Fruit fly (Drosophila melanogaster) whole organism, embryonic: ENCODE data around the gene CG13315.
A peak's percentile ranks its signal among the peaks of the same experiment; 100 is the strongest.

Experiments used
- CG10543 ChIP-seq: fragments of 200-800 bp; sonication (Bioruptor generic); optimal IDR thresholded peaks from 3 replicates; lab custom pipeline; 2017; ENCODE audit warnings: missing biosample characterization, mild to moderate bottlenecking, missing genetic modification characterization, moderate library complexity
- CG10654 ChIP-seq: fragments of 200-800 bp; sonication (Bioruptor generic); optimal IDR thresholded peaks from 2 replicates; lab custom pipeline; 2016; ENCODE audit warnings: missing biosample characterization, missing genetic modification characterization
- CG11723 ChIP-seq: fragments of 200-800 bp; sonication (Bioruptor generic); optimal IDR thresholded peaks from 2 replicates; lab custom pipeline; 2017; ENCODE audit warnings: missing biosample characterization, mild to moderate bottlenecking, missing genetic modification characterization
- CG13424 ChIP-seq: fragments of 200-800 bp; sonication (Bioruptor generic); optimal IDR thresholded peaks from 2 replicates; lab custom pipeline; 2019; ENCODE audit warnings: missing biosample characterization, mild to moderate bottlenecking, missing genetic modification characterization, moderate library complexity
- CG18764 ChIP-seq: fragments of 200-800 bp; sonication (Bioruptor generic); optimal IDR thresholded peaks from 3 replicates; lab custom pipeline; 2016; ENCODE audit warnings: missing biosample characterization, missing genetic modification characterization
- CG2116 ChIP-seq: fragments of 200-800 bp; sonication (Bioruptor generic); optimal IDR thresholded peaks from 3 replicates; lab custom pipeline; 2018; ENCODE audit warnings: missing biosample characterization, mild to moderate bottlenecking, missing genetic modification characterization
- CG2199 ChIP-seq: fragments of 200-800 bp; sonication (Bioruptor generic); IDR thresholded peaks from 3 replicates; pipeline ENCODE4 v1.3.6; 2022; ENCODE audit warnings: missing biosample characterization, missing genetic modification characterization
- CG2875 ChIP-seq: fragments of 200-800 bp; sonication (Bioruptor generic); optimal IDR thresholded peaks from 2 replicates; lab custom pipeline; 2017; ENCODE audit warnings: missing biosample characterization, mild to moderate bottlenecking, missing genetic modification characterization, missing genetic modification reagents
- CG30020 ChIP-seq: fragments of 200-800 bp; optimal IDR thresholded peaks from 2 replicates; lab custom pipeline; 2019; ENCODE audit warnings: missing biosample characterization, mild to moderate bottlenecking, missing genetic modification characterization, moderate library complexity
- CG34224 ChIP-seq: fragments of 200-800 bp; sonication (Bioruptor generic); IDR thresholded peaks from 3 replicates; pipeline ENCODE4 v1.3.6; 2022; ENCODE audit warnings: missing biosample characterization, missing genetic modification characterization; ENCODE audit not compliant: partially characterized antibody
- CG6813 ChIP-seq: fragments of 200-800 bp; sonication (Bioruptor generic); optimal IDR thresholded peaks from 2 replicates; lab custom pipeline; 2017; ENCODE audit warnings: missing biosample characterization, missing genetic modification characterization, mild to moderate bottlenecking, moderate library complexity, missing genetic modification reagents
- CG9727 ChIP-seq: fragments of 200-800 bp; sonication (Bioruptor generic); optimal IDR thresholded peaks from 3 replicates; lab custom pipeline; 2017; ENCODE audit warnings: missing biosample characterization, mild to moderate bottlenecking, missing genetic modification characterization
- GATAe ChIP-seq: fragments of 200-800 bp; sonication (Bioruptor generic); conservative IDR thresholded peaks from 2 replicates; pipeline ENCODE4 v1.3.6; 2022; ENCODE audit warnings: missing biosample characterization, missing genetic modification characterization
- Nf-YB ChIP-seq: fragments of 200-800 bp; sonication (Bioruptor generic); optimal IDR thresholded peaks from 3 replicates; lab custom pipeline; 2019; ENCODE audit warnings: missing biosample characterization, mild to moderate bottlenecking, missing genetic modification characterization, moderate library complexity
- Nf-YC ChIP-seq: fragments of 200-800 bp; optimal IDR thresholded peaks from 3 replicates; lab custom pipeline; 2019; ENCODE audit warnings: missing biosample characterization, mild to moderate bottlenecking, missing genetic modification characterization, moderate library complexity
- NfI ChIP-seq: fragments of 200-800 bp; sonication (Bioruptor generic); optimal IDR thresholded peaks from 3 replicates; lab custom pipeline; 2018; ENCODE audit warnings: missing biosample characterization, mild to moderate bottlenecking, missing genetic modification characterization, moderate library complexity
- Optix ChIP-seq: fragments of 200-800 bp; sonication (Bioruptor generic); IDR thresholded peaks from 3 replicates; pipeline ENCODE4 v1.3.6; 2022; ENCODE audit warnings: missing biosample characterization, missing genetic modification characterization
- Poxn ChIP-seq: fragments of 200-800 bp; sonication (Bioruptor generic); IDR thresholded peaks from 2 replicates; pipeline ENCODE4 v1.3.6; 2022; ENCODE audit warnings: missing biosample characterization, missing genetic modification characterization
- Sox102F ChIP-seq: fragments of 200-800 bp; sonication (Bioruptor generic); optimal IDR thresholded peaks from 2 replicates; lab custom pipeline; 2018; ENCODE audit warnings: missing biosample characterization, mild to moderate bottlenecking, missing genetic modification characterization, moderate library complexity
- Xrp1 ChIP-seq: fragments of 200-800 bp; sonication (Bioruptor generic); IDR thresholded peaks from 2 replicates; pipeline ENCODE4 v1.3.6; 2022; ENCODE audit warnings: missing biosample characterization, missing genetic modification characterization
- al ChIP-seq: fragments of 200-800 bp; sonication (Bioruptor generic); IDR thresholded peaks from 2 replicates; pipeline ENCODE4 v1.3.6; 2022; ENCODE audit warnings: missing biosample characterization, missing genetic modification characterization
- chinmo ChIP-seq: fragments of 200-800 bp; sonication (Bioruptor generic); IDR thresholded peaks from 4 replicates; pipeline ENCODE4 v1.3.6; 2022; ENCODE audit warnings: missing biosample characterization, missing genetic modification characterization; ENCODE audit not compliant: partially characterized antibody
- ci ChIP-seq: fragments of 200-800 bp; sonication (Bioruptor generic); IDR thresholded peaks from 3 replicates; pipeline ENCODE4 v1.3.6; 2022; ENCODE audit warnings: missing biosample characterization, missing genetic modification characterization
- crol ChIP-seq: fragments of 200-800 bp; sonication (Bioruptor generic); IDR thresholded peaks from 2 replicates; pipeline ENCODE4 v1.3.6; 2022; ENCODE audit warnings: missing biosample characterization, missing genetic modification characterization
- exex ChIP-seq: fragments of 200-800 bp; sonication (Bioruptor generic); optimal IDR thresholded peaks from 4 replicates; lab custom pipeline; 2018; ENCODE audit warnings: missing biosample characterization, mild to moderate bottlenecking, missing genetic modification characterization, moderate library complexity
- grn ChIP-seq: fragments of 200-800 bp; sonication (Bioruptor generic); optimal IDR thresholded peaks from 3 replicates; lab custom pipeline; 2017; ENCODE audit warnings: missing biosample characterization, missing genetic modification characterization
- hbn ChIP-seq: fragments of 200-800 bp; sonication (Bioruptor generic); IDR thresholded peaks from 2 replicates; pipeline ENCODE4 v1.3.6; 2022; ENCODE audit warnings: missing biosample characterization, missing genetic modification characterization; ENCODE audit not compliant: partially characterized antibody
- hth ChIP-seq: fragments of >200 bp; optimal IDR thresholded peaks from 2 replicates; lab custom pipeline; 2017; ENCODE audit warnings: inconsistent platforms
- lab ChIP-seq: fragments of 200-800 bp; sonication (Bioruptor generic); optimal IDR thresholded peaks from 3 replicates; lab custom pipeline; 2017; ENCODE audit warnings: missing biosample characterization, missing genetic modification characterization, mild to moderate bottlenecking, moderate library complexity, missing genetic modification reagents
- mirr ChIP-seq: fragments of 200-800 bp; sonication (Bioruptor generic); optimal IDR thresholded peaks from 3 replicates; lab custom pipeline; 2018; ENCODE audit warnings: missing biosample characterization, mild to moderate bottlenecking, missing genetic modification characterization
- nerfin-1 ChIP-seq: fragments of 200-800 bp; sonication (Bioruptor generic); optimal IDR thresholded peaks from 3 replicates; lab custom pipeline; 2019; ENCODE audit warnings: missing biosample characterization, mild to moderate bottlenecking, missing genetic modification characterization, moderate library complexity
- otp ChIP-seq: fragments of 200-800 bp; sonication (Bioruptor generic); IDR thresholded peaks from 3 replicates; pipeline ENCODE4, ENCODE4 v1.3.6; 2022; ENCODE audit warnings: missing biosample characterization, missing genetic modification characterization
- pan ChIP-seq, 4 experiments: fragments of >200 bp in 3 of 4; fragments of 200-800 bp in 1 of 4; sonication (Bioruptor generic) in 1 of 4; optimal IDR thresholded peaks in 3 of 4; IDR thresholded peaks in 1 of 4; 2 replicates each; pipeline versions ENCODE4 v1.3.6 to Lab custom; 2017 to 2022; ENCODE audit warnings: missing biosample characterization in 2 of 4, missing genetic modification characterization in 2 of 4, mixed read lengths in 1 of 4
- sd ChIP-seq: fragments of 200-800 bp; sonication (Bioruptor generic); optimal IDR thresholded peaks from 3 replicates; lab custom pipeline; 2018; ENCODE audit warnings: missing biosample characterization, mild to moderate bottlenecking, missing genetic modification characterization, moderate library complexity
- sob ChIP-seq: fragments of 200-800 bp; sonication (Bioruptor generic); IDR thresholded peaks from 2 replicates; pipeline ENCODE4 v1.3.6; 2022; ENCODE audit warnings: missing biosample characterization, missing genetic modification characterization
- sr ChIP-seq: fragments of 200-800 bp; sonication (Bioruptor generic); IDR thresholded peaks from 3 replicates; pipeline ENCODE4 v1.3.6; 2022; ENCODE audit warnings: missing biosample characterization, missing genetic modification characterization
- sug ChIP-seq: fragments of 200-800 bp; optimal IDR thresholded peaks from 2 replicates; lab custom pipeline; 2019; ENCODE audit warnings: missing biosample characterization, mild to moderate bottlenecking, missing genetic modification characterization, moderate library complexity
- tll ChIP-seq, 2 experiments: fragments of 200-800 bp in 1 of 2; fragments of >200 bp in 1 of 2; sonication (Bioruptor generic) in 1 of 2; optimal IDR thresholded peaks; 2 replicates each; lab custom pipeline; 2017 to 2019; ENCODE audit warnings: missing biosample characterization in 2 of 2, missing genetic modification characterization in 2 of 2, mild to moderate bottlenecking in 1 of 2, moderate library complexity in 1 of 2
- vnd ChIP-seq: fragments of 200-800 bp; sonication (Bioruptor generic); IDR thresholded peaks from 3 replicates; pipeline ENCODE4 v1.3.6; 2022; ENCODE audit warnings: missing biosample characterization, missing genetic modification characterization; ENCODE audit not compliant: partially characterized antibody
- vvl ChIP-seq: fragments of 200-800 bp; sonication (Bioruptor generic); IDR thresholded peaks from 2 replicates; pipeline ENCODE4 v1.3.6; 2022; ENCODE audit warnings: missing biosample characterization, missing genetic modification characterization
- wdn ChIP-seq: fragments of 200-800 bp; sonication (Bioruptor generic); IDR thresholded peaks from 2 replicates; pipeline ENCODE4 v1.3.6; 2022; ENCODE audit warnings: missing biosample characterization, missing genetic modification characterization
- zfh1 ChIP-seq: fragments of 200-800 bp; sonication (Bioruptor generic); IDR thresholded peaks from 3 replicates; pipeline ENCODE4 v1.3.6; 2022; ENCODE audit warnings: missing biosample characterization, missing genetic modification characterization

The CG13315 gene

dm6 chr3L:9114404-9114803, 17.7 kb downstream of the CG13315 start:
- TF ChIP-seq al (GFP tag; lab: Robert Waterston, UW) (no peak), sug (peak; percentile 63), hbn (GFP tag; lab: Robert Waterston, UW) (no peak), nerfin-1 (tag; lab: Kevin White, UChicago) (no peak), CG34224 (GFP tag; lab: Robert Waterston, UW) (no peak), CG2199 (GFP tag; lab: Robert Waterston, UW) (peak; percentile 80; the same call in 2 of the 3 replicates), Xrp1 (GFP tag; lab: Robert Waterston, UW) (no peak), NfI (GFP tag; lab: Kevin White, UChicago) (no peak), wdn (GFP tag; lab: Robert Waterston, UW) (no peak), zfh1 (GFP tag; lab: Robert Waterston, UW) (no peak), CG6813 (GFP tag; lab: Kevin White, UChicago) (no peak), otp (GFP tag; lab: Robert Waterston, UW) (no peak), grn (GFP tag; lab: Kevin White, UChicago) (peak; percentile 91), sr (GFP tag; lab: Robert Waterston, UW) (0 out of 3 replicates have a peak, but pooled peaks have one; percentile 21), ci (GFP tag; lab: Robert Waterston, UW) (peak; percentile 27; the same call in 2 of the 3 replicates), CG11723 (GFP tag; lab: Kevin White, UChicago) (no peak), CG9727 (GFP tag; lab: Kevin White, UChicago) (no peak), CG30020 (tag; lab: Kevin White, UChicago) (no peak), CG13424 (no peak), chinmo (GFP tag; lab: Robert Waterston, UW) (0 out of 4 replicates have a peak, but pooled peaks have one; percentile 11), tll (GFP tag; optimal IDR thresholded peaks at IDR 0.05; lab: Kevin White, UChicago) (no peak), crol (GFP tag; lab: Robert Waterston, UW) (peak; percentile 87), exex (peak; percentile 65), Nf-YB (GFP tag; lab: Kevin White, UChicago) (peak; percentile 40), CG10543 (GFP tag; lab: Kevin White, UChicago) (peak; percentile 11), CG2875 (GFP tag; lab: Kevin White, UChicago) (no peak), Optix (GFP tag; lab: Robert Waterston, UW) (no peak), CG10654 (no peak), vnd (GFP tag; lab: Robert Waterston, UW) (no peak), Poxn (no peak), hth (lab: Kevin White, UChicago) (no peak), Nf-YC (tag; lab: Kevin White, UChicago) (peak; percentile 37), pan (optimal IDR thresholded peaks at IDR 0.05; lab: Kevin White, UChicago) (no peak), pan (GFP tag; optimal IDR thresholded peaks at IDR 0.05 in 1 of 2, IDR thresholded peaks at IDR 0.05 in 1 of 2) (peak in 1 of 2 experiments; percentile 33), Sox102F (GFP tag; lab: Kevin White, UChicago) (no peak), sd (tag; lab: Kevin White, UChicago) (peak; percentile 60), CG2116 (GFP tag; lab: Kevin White, UChicago) (no peak), GATAe (GFP tag; lab: Robert Waterston, UW) (peak; percentile 70; the same call in 1 of the 2 replicates), sob (0 out of 2 replicates have a peak, but pooled peaks have one; percentile 7), lab (GFP tag; lab: Kevin White, UChicago) (peak; percentile 69), CG18764 (GFP tag; lab: Kevin White, UChicago) (no peak), mirr (GFP tag; lab: Kevin White, UChicago) (peak; percentile 42), vvl (GFP tag; lab: Robert Waterston, UW) (0 out of 2 replicates have a peak, but pooled peaks have one; percentile 18)
